Worm (Caenorhabditis elegans) whole organism, late embryonic: Measurements from ENCODE around the gene pmp-2.

Source experiments
- C08G9.2 ChIP-seq: sonication (generic microtip); optimal IDR thresholded peaks from 2 replicates; lab custom pipeline; 2016; ENCODE audit warnings: mild to moderate bottlenecking, missing genetic modification characterization, moderate library complexity, missing compliant biosample characterization
- C38D4.7 ChIP-seq: fragments of 200-800 bp; sonication (Bioruptor generic); optimal IDR thresholded peaks from 2 replicates; lab custom pipeline; 2018; ENCODE audit warnings: mild to moderate bottlenecking, missing genetic modification characterization, moderate library complexity, missing compliant biosample characterization
- F13H6.1 ChIP-seq: sonication (generic microtip); optimal IDR thresholded peaks from 2 replicates; lab custom pipeline; 2016; ENCODE audit warnings: missing genetic modification characterization, missing compliant biosample characterization
- K09A11.1 ChIP-seq: sonication (generic microtip); optimal IDR thresholded peaks from 2 replicates; lab custom pipeline; 2017; ENCODE audit warnings: antibody characterized with exemption, mild to moderate bottlenecking, missing genetic modification characterization, missing compliant biosample characterization; ENCODE audit not compliant: insufficient read depth
- Y22D7AL.16 ChIP-seq: sonication (generic microtip); optimal IDR thresholded peaks from 2 replicates; lab custom pipeline; 2016; ENCODE audit warnings: missing genetic modification characterization, missing compliant biosample characterization
- ceh-14 ChIP-seq: sonication (generic microtip); optimal IDR thresholded peaks from 2 replicates; lab custom pipeline; 2016; ENCODE audit warnings: missing genotype, missing genetic modification characterization, missing compliant biosample characterization
- ceh-18 ChIP-seq: sonication (generic microtip); optimal IDR thresholded peaks from 2 replicates; lab custom pipeline; 2016; ENCODE audit warnings: missing genetic modification characterization, missing compliant biosample characterization
- ceh-19 ChIP-seq: fragments of 200-800 bp; sonication (Bioruptor generic); optimal IDR thresholded peaks from 2 replicates; lab custom pipeline; 2018; ENCODE audit warnings: mild to moderate bottlenecking, missing genetic modification characterization, missing compliant biosample characterization
- ceh-22 ChIP-seq: sonication (generic microtip); optimal IDR thresholded peaks from 2 replicates; lab custom pipeline; 2017; ENCODE audit warnings: missing biosample characterization, missing genetic modification characterization
- ceh-24 ChIP-seq: sonication (generic microtip); optimal IDR thresholded peaks from 2 replicates; lab custom pipeline; 2016; ENCODE audit warnings: mild to moderate bottlenecking, missing genetic modification characterization, missing compliant biosample characterization
- ceh-30 ChIP-seq: fragments of 150-350 bp; optimal IDR thresholded peaks from 2 replicates; lab custom pipeline; 2014; ENCODE audit warnings: missing biosample characterization, missing genetic modification characterization
- ceh-45 ChIP-seq: fragments of 200-800 bp; sonication (Bioruptor generic); IDR thresholded peaks from 2 replicates; pipeline ENCODE4 v1.3.6; 2022; ENCODE audit warnings: missing genetic modification reagents, missing genetic modification characterization, missing compliant biosample characterization
- ceh-6 ChIP-seq: fragments of 200-800 bp; sonication (Bioruptor generic); optimal IDR thresholded peaks from 2 replicates; lab custom pipeline; 2018; ENCODE audit warnings: mild to moderate bottlenecking, missing genetic modification characterization, missing compliant biosample characterization
- che-1 ChIP-seq: sonication (generic microtip); optimal IDR thresholded peaks from 2 replicates; lab custom pipeline; 2016; ENCODE audit warnings: mild to moderate bottlenecking, missing genetic modification characterization, missing compliant biosample characterization
- dve-1 ChIP-seq: sonication (generic microtip); optimal IDR thresholded peaks from 2 replicates; lab custom pipeline; 2017; ENCODE audit warnings: antibody characterized with exemption, mild to moderate bottlenecking, missing genetic modification characterization, missing compliant biosample characterization
- ets-4 ChIP-seq: sonication (generic microtip); optimal IDR thresholded peaks from 2 replicates; lab custom pipeline; 2016; ENCODE audit warnings: missing genetic modification characterization, missing compliant biosample characterization
- eyg-1 ChIP-seq: sonication (generic microtip); optimal IDR thresholded peaks from 2 replicates; lab custom pipeline; 2016; ENCODE audit warnings: missing genotype, missing genetic modification characterization, missing compliant biosample characterization
- fax-1 ChIP-seq: sonication (generic microtip); optimal IDR thresholded peaks from 2 replicates; lab custom pipeline; 2016; ENCODE audit warnings: missing genotype, missing genetic modification characterization, missing compliant biosample characterization
- fkh-10 ChIP-seq: fragments of 150-350 bp; optimal IDR thresholded peaks from 2 replicates; lab custom pipeline; 2014; ENCODE audit warnings: missing biosample characterization, missing genetic modification reagents, missing genetic modification characterization
- fkh-6 ChIP-seq: sonication (generic microtip); optimal IDR thresholded peaks from 2 replicates; lab custom pipeline; 2016; ENCODE audit warnings: missing genetic modification characterization, missing compliant biosample characterization
- gmeb-2 ChIP-seq: sonication (generic microtip); optimal IDR thresholded peaks from 2 replicates; lab custom pipeline; 2016; ENCODE audit warnings: missing genetic modification characterization, inconsistent platforms, missing compliant biosample characterization
- hlh-13 ChIP-seq: fragments of 200-800 bp; sonication (Bioruptor generic); optimal IDR thresholded peaks from 2 replicates; lab custom pipeline; 2018; ENCODE audit warnings: mild to moderate bottlenecking, missing genetic modification characterization, missing compliant biosample characterization
- hlh-15 ChIP-seq: sonication (generic microtip); optimal IDR thresholded peaks from 2 replicates; lab custom pipeline; 2016; ENCODE audit warnings: missing genetic modification characterization, missing compliant biosample characterization
- hlh-30 ChIP-seq: sonication (generic microtip); optimal IDR thresholded peaks from 2 replicates; lab custom pipeline; 2017; ENCODE audit warnings: antibody characterized with exemption, missing genetic modification characterization, missing compliant biosample characterization; ENCODE audit not compliant: insufficient read depth
- hlh-6 ChIP-seq: sonication (generic microtip); optimal IDR thresholded peaks from 2 replicates; lab custom pipeline; 2016; ENCODE audit warnings: missing genotype, missing genetic modification characterization, missing compliant biosample characterization
- lim-6 ChIP-seq: sonication (generic microtip); optimal IDR thresholded peaks from 2 replicates; lab custom pipeline; 2016; ENCODE audit warnings: missing genetic modification characterization, missing compliant biosample characterization
- lin-11 ChIP-seq: fragments of 200-800 bp; sonication (Bioruptor generic); optimal IDR thresholded peaks from 2 replicates; lab custom pipeline; 2018; ENCODE audit warnings: mild to moderate bottlenecking, missing genetic modification characterization, missing compliant biosample characterization
- madf-2 ChIP-seq: sonication (generic microtip); optimal IDR thresholded peaks from 2 replicates; lab custom pipeline; 2017; ENCODE audit warnings: missing genetic modification characterization, missing compliant biosample characterization
- mec-3 ChIP-seq: sonication (generic microtip); optimal IDR thresholded peaks from 2 replicates; lab custom pipeline; 2016; ENCODE audit warnings: borderline replicate concordance, missing genetic modification characterization, missing compliant biosample characterization
- nhr-11 ChIP-seq: fragments of 150-350 bp; optimal IDR thresholded peaks from 2 replicates; lab custom pipeline; 2014; ENCODE audit warnings: missing biosample characterization, missing genetic modification characterization
- nhr-232 ChIP-seq: sonication (generic microtip); optimal IDR thresholded peaks from 2 replicates; lab custom pipeline; 2016; ENCODE audit warnings: missing genetic modification characterization, missing compliant biosample characterization
- npax-4 ChIP-seq: sonication (generic microtip); optimal IDR thresholded peaks from 2 replicates; lab custom pipeline; 2016; ENCODE audit warnings: missing genetic modification characterization, missing compliant biosample characterization
- odd-2 ChIP-seq: sonication (generic microtip); optimal IDR thresholded peaks from 2 replicates; lab custom pipeline; 2017; ENCODE audit warnings: antibody characterized with exemption, mild to moderate bottlenecking, missing genetic modification characterization, missing compliant biosample characterization
- pag-3 ChIP-seq: sonication (generic microtip); optimal IDR thresholded peaks from 2 replicates; lab custom pipeline; 2016; ENCODE audit warnings: missing compliant biosample characterization, missing genetic modification characterization, borderline replicate concordance
- pat-9 ChIP-seq: fragments of 200-800 bp; sonication (Bioruptor generic); optimal IDR thresholded peaks from 2 replicates; lab custom pipeline; 2018; ENCODE audit warnings: mild to moderate bottlenecking, missing genetic modification characterization, moderate library complexity, missing compliant biosample characterization
- pax-1 ChIP-seq: fragments of 150-350 bp; optimal IDR thresholded peaks from 2 replicates; lab custom pipeline; 2014; ENCODE audit warnings: missing biosample characterization, missing genetic modification characterization
- pha-2 ChIP-seq: sonication (generic microtip); optimal IDR thresholded peaks from 2 replicates; lab custom pipeline; 2017; ENCODE audit warnings: mild to moderate bottlenecking, missing genetic modification characterization, missing compliant biosample characterization
- pqm-1 ChIP-seq: sonication (generic microtip); optimal IDR thresholded peaks from 2 replicates; lab custom pipeline; 2016; ENCODE audit warnings: missing genetic modification characterization, missing compliant biosample characterization
- pros-1 ChIP-seq: fragments of 150-350 bp; optimal IDR thresholded peaks from 2 replicates; lab custom pipeline; 2014; ENCODE audit warnings: missing biosample characterization, missing genetic modification reagents, missing genetic modification characterization
- rnt-1 ChIP-seq: sonication (generic microtip); optimal IDR thresholded peaks from 2 replicates; lab custom pipeline; 2016; ENCODE audit warnings: missing genetic modification characterization, missing compliant biosample characterization
- sdc-2 ChIP-seq: sonication (generic microtip); optimal IDR thresholded peaks from 2 replicates; lab custom pipeline; 2016; ENCODE audit warnings: missing genotype, missing genetic modification characterization, missing compliant biosample characterization
- sox-2 ChIP-seq: fragments of 200-800 bp; sonication (Bioruptor generic); IDR thresholded peaks from 2 replicates; pipeline ENCODE4 v1.3.6; 2022; ENCODE audit warnings: missing genetic modification reagents, missing genetic modification characterization, missing compliant biosample characterization
- sox-4 ChIP-seq: sonication (generic microtip); optimal IDR thresholded peaks from 2 replicates; lab custom pipeline; 2017; ENCODE audit warnings: mild to moderate bottlenecking, missing genetic modification characterization, inconsistent platforms, missing compliant biosample characterization
- syd-9 ChIP-seq: sonication (generic microtip); optimal IDR thresholded peaks from 2 replicates; lab custom pipeline; 2016; ENCODE audit warnings: mild to moderate bottlenecking, missing genetic modification characterization, moderate library complexity, missing compliant biosample characterization
- tbx-2 ChIP-seq: sonication (generic microtip); optimal IDR thresholded peaks from 2 replicates; lab custom pipeline; 2016; ENCODE audit warnings: missing genetic modification characterization, missing compliant biosample characterization
- tbx-7 ChIP-seq: sonication (generic microtip); optimal IDR thresholded peaks from 2 replicates; lab custom pipeline; 2016; ENCODE audit warnings: missing genotype, missing genetic modification characterization, missing compliant biosample characterization
- ttx-3 ChIP-seq: sonication (generic microtip); optimal IDR thresholded peaks from 2 replicates; lab custom pipeline; 2016; ENCODE audit warnings: missing genetic modification reagents, missing genetic modification characterization, missing compliant biosample characterization
- unc-3 ChIP-seq, 2 experiments: fragments of 200-800 bp in 1 of 2; sonication (Bioruptor generic) in 1 of 2; sonication (generic microtip) in 1 of 2; conservative IDR thresholded peaks in 1 of 2; optimal IDR thresholded peaks in 1 of 2; 2 replicates each; pipeline versions ENCODE4 v1.3.6 to Lab custom; 2016 to 2022; ENCODE audit warnings: missing compliant biosample characterization in 2 of 2, missing genetic modification characterization in 2 of 2, missing genetic modification reagents in 1 of 2
- unc-42 ChIP-seq: sonication (generic microtip); optimal IDR thresholded peaks from 2 replicates; lab custom pipeline; 2016; ENCODE audit warnings: missing genotype, missing genetic modification characterization, missing compliant biosample characterization
- unc-55 ChIP-seq: sonication (generic microtip); optimal IDR thresholded peaks from 2 replicates; lab custom pipeline; 2017; ENCODE audit warnings: missing biosample characterization, missing genetic modification reagents, missing genetic modification characterization
- zip-5 ChIP-seq: sonication (generic microtip); optimal IDR thresholded peaks from 2 replicates; lab custom pipeline; 2016; ENCODE audit warnings: missing genetic modification characterization, missing compliant biosample characterization
- ztf-16 ChIP-seq: sonication (generic microtip); optimal IDR thresholded peaks from 2 replicates; lab custom pipeline; 2017; ENCODE audit warnings: missing genetic modification characterization, missing compliant biosample characterization

The pmp-2 gene

DNA sequence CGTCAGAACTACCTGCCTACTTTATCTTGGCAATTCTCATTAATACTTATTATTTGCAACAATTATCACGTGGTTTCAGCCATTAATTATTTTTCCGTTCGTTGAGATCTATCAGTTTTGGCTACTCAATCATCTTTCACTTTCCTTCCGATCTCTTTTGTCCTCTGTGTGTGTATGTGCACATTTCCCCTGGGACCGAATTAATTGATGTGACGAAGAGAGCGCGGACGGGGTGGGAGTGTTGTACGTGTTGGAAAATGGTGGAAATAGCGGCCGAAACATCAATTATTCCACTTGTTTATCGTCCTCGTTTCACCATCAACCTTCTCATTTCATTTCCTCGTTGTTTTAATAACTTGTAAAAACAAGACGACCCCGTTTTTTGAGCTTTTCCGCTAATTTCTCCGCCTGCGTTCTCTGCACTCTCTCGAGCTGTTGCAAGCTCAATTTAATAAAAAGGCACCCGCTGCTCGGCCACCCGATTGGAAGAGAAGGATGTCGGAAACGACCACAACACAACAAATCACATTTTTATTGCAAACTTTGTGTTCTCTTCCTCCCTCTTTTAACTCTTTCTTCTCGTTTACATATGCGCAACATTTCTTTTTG lies 49.2 kb downstream of the pmp-2 start:
- TF ChIP-seq unc-55 (GFP tag; lab: Kevin White, UChicago) (peak; percentile 83), lin-11 (tag; lab: Kevin White, UChicago) (no peak), madf-2 (tag; lab: Kevin White, UChicago) (no peak), nhr-11 (tag; lab: Kevin White, UChicago) (no peak), C38D4.7 (GFP tag; lab: Kevin White, UChicago) (no peak), ceh-30 (tag; lab: Kevin White, UChicago) (no peak), sox-4 (tag; lab: Kevin White, UChicago) (no peak), unc-3 (GFP tag; conservative IDR thresholded peaks at IDR 0.05; lab: Robert Waterston, UW) (peak; percentile 84), unc-3 (tag; optimal IDR thresholded peaks at IDR 0.05; lab: Kevin White, UChicago) (peak; percentile 96), C08G9.2 (tag; lab: Kevin White, UChicago) (no peak), sox-2 (peak; percentile 21; the same call in 1 of the 2 replicates), sdc-2 (tag; lab: Kevin White, UChicago) (no peak), fax-1 (no peak), K09A11.1 (tag; lab: Kevin White, UChicago) (no peak), gmeb-2 (tag; lab: Kevin White, UChicago) (no peak), pat-9 (tag; lab: Kevin White, UChicago) (no peak), hlh-30 (tag; lab: Kevin White, UChicago) (no peak), npax-4 (no peak), fkh-10 (GFP tag; lab: Kevin White, UChicago) (no peak), ttx-3 (tag; lab: Kevin White, UChicago) (no peak), pha-2 (tag; lab: Kevin White, UChicago) (no peak), pqm-1 (tag; lab: Kevin White, UChicago) (no peak), eyg-1 (tag; lab: Kevin White, UChicago) (no peak), odd-2 (tag; lab: Kevin White, UChicago) (no peak), pag-3 (tag; lab: Kevin White, UChicago) (no peak), ceh-6 (GFP tag; lab: Kevin White, UChicago) (no peak), fkh-6 (no peak), ceh-19 (GFP tag; lab: Kevin White, UChicago) (peak; percentile 0), ceh-18 (tag; lab: Kevin White, UChicago) (no peak), hlh-15 (tag; lab: Kevin White, UChicago) (no peak), rnt-1 (tag; lab: Kevin White, UChicago) (no peak), hlh-6 (tag; lab: Kevin White, UChicago) (no peak), zip-5 (no peak), ceh-45 (GFP tag; lab: Robert Waterston, UW) (no peak), lim-6 (tag; lab: Kevin White, UChicago) (peak; percentile 18), pax-1 (no peak), ceh-22 (tag; lab: Kevin White, UChicago) (no peak), pros-1 (no peak), ets-4 (tag; lab: Kevin White, UChicago) (no peak), mec-3 (tag; lab: Kevin White, UChicago) (no peak), syd-9 (tag; lab: Kevin White, UChicago) (no peak), F13H6.1 (tag; lab: Kevin White, UChicago) (no peak), tbx-2 (tag; lab: Kevin White, UChicago) (peak; percentile 5), ztf-16 (no peak), unc-42 (tag; lab: Kevin White, UChicago) (peak; percentile 97), ceh-14 (peak; percentile 61), tbx-7 (tag; lab: Kevin White, UChicago) (no peak), che-1 (tag; lab: Kevin White, UChicago) (no peak), nhr-232 (tag; lab: Kevin White, UChicago) (no peak), ceh-24 (no peak), hlh-13 (GFP tag; lab: Kevin White, UChicago) (no peak), Y22D7AL.16 (tag; lab: Kevin White, UChicago) (no peak), dve-1 (no peak)
